Worm (Caenorhabditis elegans) whole organism, early embryonic: Measurements from ENCODE around the gene irld-8.

Source experiments
- B0310.2 ChIP-seq: sonication (generic microtip); optimal IDR thresholded peaks from 2 replicates; lab custom pipeline; 2016; ENCODE audit warnings: mild to moderate bottlenecking, missing genetic modification characterization, missing compliant biosample characterization
- F13C5.2 ChIP-seq: sonication (generic microtip); optimal IDR thresholded peaks from 2 replicates; lab custom pipeline; 2017; ENCODE audit warnings: mild to moderate bottlenecking, missing genetic modification characterization, inconsistent platforms, missing compliant biosample characterization
- aly-1 ChIP-seq: sonication (generic microtip); optimal IDR thresholded peaks from 2 replicates; lab custom pipeline; 2016; ENCODE audit warnings: missing genetic modification characterization, missing compliant biosample characterization
- ama-1 ChIP-seq: fragments of 150-350 bp; optimal IDR thresholded peaks from 2 replicates; lab custom pipeline; 2014
- ceh-13 ChIP-seq: fragments of 200-800 bp; sonication (Bioruptor generic); optimal IDR thresholded peaks from 2 replicates; lab custom pipeline; 2018; ENCODE audit warnings: mild to moderate bottlenecking, missing genetic modification characterization, missing compliant biosample characterization
- ceh-36 ChIP-seq: sonication (generic microtip); optimal IDR thresholded peaks from 2 replicates; lab custom pipeline; 2016; ENCODE audit warnings: missing genetic modification characterization, inconsistent platforms, missing compliant biosample characterization
- ets-7 ChIP-seq: sonication (generic microtip); optimal IDR thresholded peaks from 2 replicates; lab custom pipeline; 2016; ENCODE audit warnings: missing genotype, missing genetic modification characterization, missing compliant biosample characterization
- flt-1 ChIP-seq: fragments of 200-800 bp; sonication (Bioruptor generic); IDR thresholded peaks from 2 replicates; pipeline ENCODE4 v1.3.6; 2022; ENCODE audit warnings: missing genetic modification characterization, missing compliant biosample characterization
- hmbx-1 ChIP-seq: sonication (generic microtip); optimal IDR thresholded peaks from 2 replicates; lab custom pipeline; 2016; ENCODE audit warnings: mild to moderate bottlenecking, missing genetic modification characterization, missing compliant biosample characterization
- hmg-4 ChIP-seq: fragments of 200-800 bp; sonication (Bioruptor generic); optimal IDR thresholded peaks from 2 replicates; lab custom pipeline; 2018; ENCODE audit warnings: mild to moderate bottlenecking, missing genetic modification characterization, missing compliant biosample characterization
- hnd-1 ChIP-seq: sonication (generic microtip); optimal IDR thresholded peaks from 2 replicates; lab custom pipeline; 2016; ENCODE audit warnings: missing genetic modification characterization, missing compliant biosample characterization
- pes-1 ChIP-seq: fragments of 200-800 bp; sonication (Bioruptor generic); IDR thresholded peaks from 2 replicates; pipeline ENCODE4 v1.3.6; 2022; ENCODE audit warnings: missing genetic modification reagents, missing genetic modification characterization, missing compliant biosample characterization
- scrt-1 ChIP-seq: fragments of 200-800 bp; sonication (Bioruptor generic); IDR thresholded peaks from 2 replicates; pipeline ENCODE4 v1.3.6; 2022; ENCODE audit warnings: missing genetic modification characterization, missing compliant biosample characterization
- sea-1 ChIP-seq: fragments of 200-800 bp; sonication (Bioruptor generic); conservative IDR thresholded peaks from 2 replicates; pipeline ENCODE4 v1.3.6; 2022; ENCODE audit warnings: missing genetic modification characterization, missing compliant biosample characterization
- tbx-11 ChIP-seq: fragments of 200-800 bp; sonication (Bioruptor generic); IDR thresholded peaks from 2 replicates; pipeline ENCODE4 v1.3.6; 2022; ENCODE audit warnings: missing genetic modification characterization, missing compliant biosample characterization
- tbx-37 ChIP-seq: fragments of 200-800 bp; sonication (Bioruptor generic); conservative IDR thresholded peaks from 2 replicates; pipeline ENCODE4 v1.3.6; 2022; ENCODE audit warnings: missing genetic modification reagents, missing genetic modification characterization, missing compliant biosample characterization
- tra-4 ChIP-seq: sonication (generic microtip); optimal IDR thresholded peaks from 2 replicates; lab custom pipeline; 2017; ENCODE audit warnings: missing genetic modification characterization, missing compliant biosample characterization

The irld-8 gene

ce11 chrIV:8105083-8105482, 10.5 kb upstream of the irld-8 start:
- no peak for TF ChIP-seq tra-4 (tag; lab: Kevin White, UChicago)
- TF ChIP-seq F13C5.2 = no peak
- no peak for TF ChIP-seq pes-1 (GFP tag; lab: Robert Waterston, UW)
- no peak for TF ChIP-seq tbx-11 (GFP tag; lab: Robert Waterston, UW)
- TF ChIP-seq tbx-37 (GFP tag; lab: Robert Waterston, UW) = no peak
- TF ChIP-seq scrt-1 = no peak
- no peak for TF ChIP-seq hmg-4
- no peak for TF ChIP-seq hmbx-1 (tag; lab: Kevin White, UChicago)
- TF ChIP-seq ama-1 (lab: Kevin White, UChicago) = no peak
- no peak for TF ChIP-seq ets-7 (tag; lab: Kevin White, UChicago)
- TF ChIP-seq sea-1 (GFP tag; lab: Robert Waterston, UW) = no peak
- no peak for TF ChIP-seq flt-1 (GFP tag; lab: Robert Waterston, UW)
- no peak for TF ChIP-seq hnd-1 (tag; lab: Kevin White, UChicago)
- no peak for TF ChIP-seq ceh-36 (tag; lab: Kevin White, UChicago)
- TF ChIP-seq ceh-13 = no peak

ce11 chrIV:8107502-8107901, 8.1 kb upstream of the irld-8 start, which contains the start of gene rabs-5:
Gene rabs-5, minus strand, starts transcription at chrIV:8107602.
- TF ChIP-seq sea-1 (GFP tag; lab: Robert Waterston, UW) = no peak
- TF ChIP-seq tbx-37 (GFP tag; lab: Robert Waterston, UW) = no peak
- no peak for TF ChIP-seq hmbx-1 (tag; lab: Kevin White, UChicago)
- no peak for TF ChIP-seq tbx-11 (GFP tag; lab: Robert Waterston, UW)
- TF ChIP-seq tra-4 (tag; lab: Kevin White, UChicago) = no peak
- TF ChIP-seq ceh-13 = no peak

- TF ChIP-seq F13C5.2 (peak; percentile 27), hmbx-1 (tag; lab: Kevin White, UChicago) (no peak)
Measured at ce11 chrIV:8112187-8112586, 3.4 kb upstream of the irld-8 start, which contains the start of gene Y42H9AR.4. Gene Y42H9AR.4, minus strand, starts transcription at chrIV:8112218.

- TF ChIP-seq ama-1 (lab: Kevin White, UChicago) = no peak
- no peak for TF ChIP-seq sea-1 (GFP tag; lab: Robert Waterston, UW)
- no peak for TF ChIP-seq B0310.2 (tag; lab: Kevin White, UChicago)
- no peak for TF ChIP-seq tbx-37 (GFP tag; lab: Robert Waterston, UW)
- no peak for TF ChIP-seq ceh-13
- TF ChIP-seq flt-1 (GFP tag; lab: Robert Waterston, UW) = no peak
- TF ChIP-seq aly-1 (tag; lab: Kevin White, UChicago) = no peak
- TF ChIP-seq pes-1 (GFP tag; lab: Robert Waterston, UW) = no peak
- no peak for TF ChIP-seq ets-7 (tag; lab: Kevin White, UChicago)
- no peak for TF ChIP-seq hmg-4
- TF ChIP-seq F13C5.2 = no peak
- TF ChIP-seq scrt-1 = no peak
- no peak for TF ChIP-seq hnd-1 (tag; lab: Kevin White, UChicago)
- no peak for TF ChIP-seq tra-4 (tag; lab: Kevin White, UChicago)
- TF ChIP-seq ceh-36 (tag; lab: Kevin White, UChicago) = no peak
- no peak for TF ChIP-seq tbx-11 (GFP tag; lab: Robert Waterston, UW)
- TF ChIP-seq hmbx-1 (tag; lab: Kevin White, UChicago) = no peak
Measured at ce11 chrIV:8112646-8113045, 2.9 kb upstream of the irld-8 start.

- TF ChIP-seq scrt-1 = no peak
- TF ChIP-seq F13C5.2 = peak; percentile 3
Measured at ce11 chrIV:8113161-8113560, 2.4 kb upstream of the irld-8 start, which contains the start of gene Y42H9AR.1. Gene Y42H9AR.1, plus strand, starts transcription at chrIV:8113393.

- TF ChIP-seq ceh-13 = no peak
- TF ChIP-seq pes-1 (GFP tag; lab: Robert Waterston, UW) = no peak
- TF ChIP-seq ets-7 (tag; lab: Kevin White, UChicago) = no peak
- no peak for TF ChIP-seq tra-4 (tag; lab: Kevin White, UChicago)
- TF ChIP-seq ama-1 (lab: Kevin White, UChicago) = no peak
- no peak for TF ChIP-seq tbx-37 (GFP tag; lab: Robert Waterston, UW)
- TF ChIP-seq tbx-11 (GFP tag; lab: Robert Waterston, UW) = no peak
- no peak for TF ChIP-seq F13C5.2
- no peak for TF ChIP-seq hmbx-1 (tag; lab: Kevin White, UChicago)
- TF ChIP-seq aly-1 (tag; lab: Kevin White, UChicago) = no peak
- TF ChIP-seq flt-1 (GFP tag; lab: Robert Waterston, UW) = no peak
- no peak for TF ChIP-seq B0310.2 (tag; lab: Kevin White, UChicago)
- TF ChIP-seq hnd-1 (tag; lab: Kevin White, UChicago) = no peak
- no peak for TF ChIP-seq sea-1 (GFP tag; lab: Robert Waterston, UW)
- no peak for TF ChIP-seq scrt-1
- no peak for TF ChIP-seq hmg-4
- no peak for TF ChIP-seq ceh-36 (tag; lab: Kevin White, UChicago)
Measured at ce11 chrIV:8114535-8114934, 1.0 kb upstream of the irld-8 start.

ce11 chrIV:8118790-8119189, 3.2 kb downstream of the irld-8 start, which contains the start of gene F42G8.8:
Gene F42G8.8, plus strand, starts transcription at chrIV:8119090.
- TF ChIP-seq ceh-36 (tag; lab: Kevin White, UChicago) = no peak
- no peak for TF ChIP-seq ets-7 (tag; lab: Kevin White, UChicago)
- no peak for TF ChIP-seq flt-1 (GFP tag; lab: Robert Waterston, UW)
- TF ChIP-seq tra-4 (tag; lab: Kevin White, UChicago) = no peak
- no peak for TF ChIP-seq tbx-11 (GFP tag; lab: Robert Waterston, UW)
- no peak for TF ChIP-seq hnd-1 (tag; lab: Kevin White, UChicago)
- no peak for TF ChIP-seq B0310.2 (tag; lab: Kevin White, UChicago)
- TF ChIP-seq ama-1 (lab: Kevin White, UChicago) = no peak
- no peak for TF ChIP-seq hmg-4
- no peak for TF ChIP-seq F13C5.2
- TF ChIP-seq tbx-37 (GFP tag; lab: Robert Waterston, UW) = no peak
- no peak for TF ChIP-seq ceh-13
- TF ChIP-seq pes-1 (GFP tag; lab: Robert Waterston, UW) = no peak
- TF ChIP-seq sea-1 (GFP tag; lab: Robert Waterston, UW) = no peak
- TF ChIP-seq hmbx-1 (tag; lab: Kevin White, UChicago) = no peak
- no peak for TF ChIP-seq aly-1 (tag; lab: Kevin White, UChicago)
- no peak for TF ChIP-seq scrt-1
